Worm (Caenorhabditis elegans) whole organism, L4 larva: Measurements from ENCODE around the gene C14C11.2.

Experiments used
- R02D3.7 ChIP-seq: fragments of 150-350 bp; sonication (generic microtip); optimal IDR thresholded peaks from 3 replicates; lab custom pipeline; 2014; ENCODE audit warnings: missing biosample characterization, missing genetic modification characterization
- ZK337.2 ChIP-seq: fragments of 200-800 bp; sonication (Bioruptor generic); IDR thresholded peaks from 2 replicates; pipeline ENCODE4 v1.3.6; 2022; ENCODE audit warnings: missing genetic modification reagents, missing genetic modification characterization, missing compliant biosample characterization
- aly-2 ChIP-seq: sonication (generic microtip); optimal IDR thresholded peaks from 2 replicates; lab custom pipeline; 2018; ENCODE audit warnings: missing biosample characterization, missing genetic modification characterization
- mdt-29 ChIP-seq: fragments of 200-800 bp; sonication (Bioruptor generic); IDR thresholded peaks from 2 replicates; pipeline ENCODE4 v1.3.6; 2022; ENCODE audit warnings: missing genetic modification reagents, missing genetic modification characterization, missing compliant biosample characterization
- unc-62 ChIP-seq, 3 experiments: fragments of 150-350 bp in 1 of 3; sonication (generic microtip); optimal IDR thresholded peaks in 2 of 3; peaks in 1 of 3; 1 replicate in 1 of 3; 2 replicates in 2 of 3; lab custom pipeline; 2014 to 2017; ENCODE audit warnings: missing biosample characterization in 3 of 3, missing genetic modification characterization in 3 of 3, missing genetic modification reagents in 3 of 3, missing genotype in 1 of 3
- ztf-11 ChIP-seq: fragments of 150-350 bp; optimal IDR thresholded peaks from 2 replicates; lab custom pipeline; 2014; ENCODE audit warnings: missing biosample characterization, missing genetic modification characterization

DNA sequence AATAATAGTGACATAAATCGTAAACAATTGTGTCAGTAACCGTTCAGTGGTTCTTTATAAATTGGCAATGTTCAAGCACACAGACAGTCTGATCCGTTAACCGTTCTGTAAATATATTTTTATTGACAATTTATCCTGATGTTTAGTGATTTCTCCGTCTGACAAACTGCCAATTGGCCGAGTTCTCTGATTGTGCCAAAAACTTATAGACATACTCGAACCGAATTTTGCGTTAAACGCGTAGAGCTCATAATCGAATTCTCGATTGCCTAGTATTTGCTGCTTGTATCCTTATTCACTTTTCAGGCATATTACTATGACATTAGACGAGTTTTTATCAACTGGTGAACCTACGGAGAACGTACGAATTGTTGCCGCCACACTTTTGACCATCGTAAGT lies 16.8 kb upstream of the C14C11.2 start, which contains the start of gene srx-117:
- TF ChIP-seq ZK337.2 (no peak), R02D3.7 (tag; lab: Kevin White, UChicago) (no peak), aly-2 (tag; lab: Kevin White, UChicago) (no peak), ztf-11 (tag; lab: Kevin White, UChicago) (no peak), mdt-29 (GFP tag; lab: Robert Waterston, UW) (no peak), unc-62 (GFP tag; optimal IDR thresholded peaks at IDR 0.05 in 1 of 2; lab: Kevin White, UChicago) (no peak), unc-62 (tag; optimal IDR thresholded peaks at IDR 0.05; lab: Kevin White, UChicago) (no peak)
